Fruit fly (Drosophila melanogaster): ENCODE data around the gene Shal.

The Shal gene

dm6 chr3L:19552136-19552773, 32.1 kb downstream of the Shal start, which contains the start of the genes Ltn1 and CG9300:
TSS of gene Ltn1 (minus strand) at chr3L:19552290.
TSS of gene CG9300 (plus strand) at chr3L:19552420.
- TF ChIP-seq CG7101 (tag; optimal IDR thresholded peaks at IDR 0.05) = peak; percentile 12
- peak; percentile 61 for TF ChIP-seq bab1 (GFP tag; optimal IDR thresholded peaks at IDR 0.05)
- peak; percentile 29 for TF ChIP-seq toe (GFP tag; optimal IDR thresholded peaks at IDR 0.05)
- TF ChIP-seq Crg-1 (GFP tag; optimal IDR thresholded peaks at IDR 0.05) = peak; percentile 20
- TF ChIP-seq CG5204 (GFP tag; optimal IDR thresholded peaks at IDR 0.05) = no peak
- peak; percentile 100 for TF ChIP-seq Mnt (GFP tag; optimal IDR thresholded peaks at IDR 0.05)
- TF ChIP-seq CG33017 (tag; optimal IDR thresholded peaks at IDR 0.05) = no peak

- TF ChIP-seq CG7045 (GFP tag; optimal IDR thresholded peaks at IDR 0.05) (no peak), CG5204 (GFP tag; optimal IDR thresholded peaks at IDR 0.05) (no peak), CG12768 (GFP tag; optimal IDR thresholded peaks at IDR 0.05) (no peak), cnc (optimal IDR thresholded peaks at IDR 0.05) (no peak), kay (GFP tag; ENCODE audit: borderline replicate concordance) (no peak), Hr96 (GFP tag; optimal IDR thresholded peaks at IDR 0.05) (no peak), Mnt (GFP tag; optimal IDR thresholded peaks at IDR 0.05) (no peak), toe (GFP tag; optimal IDR thresholded peaks at IDR 0.05) (no peak), bab1 (GFP tag; optimal IDR thresholded peaks at IDR 0.05) (no peak), cic (GFP tag; optimal IDR thresholded peaks at IDR 0.05) (no peak), pad (GFP tag; optimal IDR thresholded peaks at IDR 0.05) (no peak), CG1620 (GFP tag; optimal IDR thresholded peaks at IDR 0.05) (no peak)
Observed at dm6 chr3L:19544810-19545209, 39.6 kb downstream of the Shal start, which contains the start of the genes CG46435 and Rcd7. TSS of gene CG46435 (plus strand) at chr3L:19545110. TSS of gene Rcd7 (plus strand) at chr3L:19545110.

- no peak for TF ChIP-seq CG5204 (GFP tag; optimal IDR thresholded peaks at IDR 0.05)
- no peak for TF ChIP-seq cnc (optimal IDR thresholded peaks at IDR 0.05)
- no peak for TF ChIP-seq cic (GFP tag; optimal IDR thresholded peaks at IDR 0.05)
- no peak for TF ChIP-seq CG33017 (tag; optimal IDR thresholded peaks at IDR 0.05)
- TF ChIP-seq pad (GFP tag; optimal IDR thresholded peaks at IDR 0.05) = no peak
- no peak for TF ChIP-seq toe (GFP tag; optimal IDR thresholded peaks at IDR 0.05)
- TF ChIP-seq Crg-1 (GFP tag; optimal IDR thresholded peaks at IDR 0.05) = no peak
- TF ChIP-seq CG1620 (GFP tag; optimal IDR thresholded peaks at IDR 0.05) = no peak
- TF ChIP-seq CG7045 (GFP tag; optimal IDR thresholded peaks at IDR 0.05) = no peak
- no peak for TF ChIP-seq CG12768 (GFP tag; optimal IDR thresholded peaks at IDR 0.05)
- TF ChIP-seq CG14711 (tag; optimal IDR thresholded peaks at IDR 0.05) = no peak
- TF ChIP-seq Hr96 (GFP tag; optimal IDR thresholded peaks at IDR 0.05) = no peak
- TF ChIP-seq bab1 (GFP tag; optimal IDR thresholded peaks at IDR 0.05) = no peak
- no peak for TF ChIP-seq CG7101 (tag; optimal IDR thresholded peaks at IDR 0.05)
- TF ChIP-seq kay (GFP tag; ENCODE audit: borderline replicate concordance) = no peak
- no peak for TF ChIP-seq CG11617 (GFP tag; optimal IDR thresholded peaks at IDR 0.05)
Observed at dm6 chr3L:19544105-19544504, 40.3 kb downstream of the Shal start, which contains the start of the genes CG46434 and Dred. TSS of gene CG46434 (minus strand) at chr3L:19544205. TSS of gene Dred (minus strand) at chr3L:19544205.

dm6 chr3L:19532443-19532842, 51.9 kb downstream of the Shal start, which contains the start of gene Cpr76Bd:
TSS of gene Cpr76Bd (plus strand) at chr3L:19532743.
- TF ChIP-seq CG33017 (tag; optimal IDR thresholded peaks at IDR 0.05) = no peak
- no peak for TF ChIP-seq tj (GFP tag; optimal IDR thresholded peaks at IDR 0.05)
- TF ChIP-seq Crg-1 (GFP tag; optimal IDR thresholded peaks at IDR 0.05) = no peak
- no peak for TF ChIP-seq cnc (optimal IDR thresholded peaks at IDR 0.05)
- TF ChIP-seq CG1620 (GFP tag; optimal IDR thresholded peaks at IDR 0.05) = no peak
- TF ChIP-seq CG5204 (GFP tag; optimal IDR thresholded peaks at IDR 0.05) = no peak
- TF ChIP-seq kay (GFP tag; ENCODE audit: borderline replicate concordance) = no peak
- no peak for TF ChIP-seq Hr96 (GFP tag; optimal IDR thresholded peaks at IDR 0.05)
- no peak for TF ChIP-seq bab1 (GFP tag; optimal IDR thresholded peaks at IDR 0.05)
- TF ChIP-seq Clk (GFP tag; optimal IDR thresholded peaks at IDR 0.05) = no peak
- no peak for TF ChIP-seq cic (GFP tag; optimal IDR thresholded peaks at IDR 0.05)
- no peak for TF ChIP-seq CG11617 (GFP tag; optimal IDR thresholded peaks at IDR 0.05)
- TF ChIP-seq Mnt (GFP tag; optimal IDR thresholded peaks at IDR 0.05) = no peak
- TF ChIP-seq ovo (GFP tag; optimal IDR thresholded peaks at IDR 0.05) = no peak
- TF ChIP-seq CG7045 (GFP tag; optimal IDR thresholded peaks at IDR 0.05) = no peak
- no peak for TF ChIP-seq pad (GFP tag; optimal IDR thresholded peaks at IDR 0.05)
- no peak for TF ChIP-seq CG14711 (tag; optimal IDR thresholded peaks at IDR 0.05)
- TF ChIP-seq toe (GFP tag; optimal IDR thresholded peaks at IDR 0.05) = no peak
- TF ChIP-seq CG7101 (tag; optimal IDR thresholded peaks at IDR 0.05) = no peak
- no peak for TF ChIP-seq CG12768 (GFP tag; optimal IDR thresholded peaks at IDR 0.05)

dm6 chr3L:19528547-19528946, 55.8 kb downstream of the Shal start:
- TF ChIP-seq toe (GFP tag; optimal IDR thresholded peaks at IDR 0.05) (no peak), CG12768 (GFP tag; optimal IDR thresholded peaks at IDR 0.05) (no peak), kay (GFP tag; ENCODE audit: borderline replicate concordance) (no peak), ovo (GFP tag; optimal IDR thresholded peaks at IDR 0.05) (no peak), bab1 (GFP tag; optimal IDR thresholded peaks at IDR 0.05) (no peak), Mnt (GFP tag; optimal IDR thresholded peaks at IDR 0.05) (no peak), tj (GFP tag; optimal IDR thresholded peaks at IDR 0.05) (no peak), CG11617 (GFP tag; optimal IDR thresholded peaks at IDR 0.05) (no peak)

- TF ChIP-seq Crg-1 (GFP tag; optimal IDR thresholded peaks at IDR 0.05) = no peak
Observed at dm6 chr3L:19525736-19526135, 58.6 kb downstream of the Shal start.

- no peak for TF ChIP-seq kay (GFP tag; ENCODE audit: borderline replicate concordance)
- TF ChIP-seq pad (GFP tag; optimal IDR thresholded peaks at IDR 0.05) = no peak
- TF ChIP-seq CG11617 (GFP tag; optimal IDR thresholded peaks at IDR 0.05) = no peak
- TF ChIP-seq cic (GFP tag; optimal IDR thresholded peaks at IDR 0.05) = no peak
- TF ChIP-seq cnc (optimal IDR thresholded peaks at IDR 0.05) = no peak
- TF ChIP-seq toe (GFP tag; optimal IDR thresholded peaks at IDR 0.05) = no peak
- no peak for TF ChIP-seq ovo (GFP tag; optimal IDR thresholded peaks at IDR 0.05)
- TF ChIP-seq CG1620 (GFP tag; optimal IDR thresholded peaks at IDR 0.05) = no peak
- no peak for TF ChIP-seq CG33017 (tag; optimal IDR thresholded peaks at IDR 0.05)
- TF ChIP-seq CG12768 (GFP tag; optimal IDR thresholded peaks at IDR 0.05) = no peak
- no peak for TF ChIP-seq CG14711 (tag; optimal IDR thresholded peaks at IDR 0.05)
- no peak for TF ChIP-seq Crg-1 (GFP tag; optimal IDR thresholded peaks at IDR 0.05)
- no peak for TF ChIP-seq Clk (GFP tag; optimal IDR thresholded peaks at IDR 0.05)
- TF ChIP-seq CG7101 (tag; optimal IDR thresholded peaks at IDR 0.05) = no peak
- no peak for TF ChIP-seq Mnt (GFP tag; optimal IDR thresholded peaks at IDR 0.05)
- TF ChIP-seq CG7045 (GFP tag; optimal IDR thresholded peaks at IDR 0.05) = no peak
- no peak for TF ChIP-seq CG5204 (GFP tag; optimal IDR thresholded peaks at IDR 0.05)
- TF ChIP-seq tj (GFP tag; optimal IDR thresholded peaks at IDR 0.05) = no peak
- TF ChIP-seq bab1 (GFP tag; optimal IDR thresholded peaks at IDR 0.05) = no peak
Observed at dm6 chr3L:19524690-19525089, 59.7 kb downstream of the Shal start.
